Fruit fly (Drosophila melanogaster) whole organism, larva: ENCODE data around the gene ND-B14.5A.
A peak's percentile ranks its signal among the peaks of the same experiment; 100 is the strongest.

Experiments
- noc ChIP-seq: fragments of 200-800 bp; sonication (Bioruptor generic); optimal IDR thresholded peaks from 3 replicates; lab custom pipeline; 2019; ENCODE audit warnings: missing biosample characterization, mild to moderate bottlenecking, missing genetic modification characterization, moderate library complexity

Gene ND-B14.5A

dm6 chrX:2222181-2222790 is 50.0 kb downstream of the ND-B14.5A start, which contains the start of gene Vinc:
Gene Vinc (minus strand): TSS chrX:2222567.
- peak; percentile 67 for TF ChIP-seq noc
